Fruit fly (Drosophila melanogaster): ENCODE measurements around the gene CG9592.

CG9592 gene

DNA sequence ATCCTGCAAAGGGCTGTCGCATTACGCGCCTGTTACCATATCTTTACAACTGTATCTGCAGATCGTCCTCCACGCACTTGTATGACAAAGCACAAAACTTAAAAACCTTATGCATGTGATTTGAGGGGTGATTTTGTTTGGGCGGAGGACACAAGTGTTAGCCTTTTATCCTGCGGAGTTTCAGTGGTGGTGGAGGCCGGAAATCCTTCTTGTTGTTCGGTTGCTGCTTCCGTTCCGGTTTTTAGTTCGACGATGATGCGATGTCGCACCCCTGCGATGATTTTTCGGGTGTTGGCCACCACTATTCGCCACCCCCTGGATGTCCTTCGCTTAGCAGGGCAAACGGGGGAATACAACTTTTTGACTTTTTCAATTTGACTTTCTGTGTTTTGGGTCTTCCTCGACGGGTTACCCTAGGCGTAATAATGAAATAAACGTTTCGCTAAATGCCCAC, 47.5 kb downstream of the CG9592 start (continued):
- TF ChIP-seq nerfin-1 (tag; optimal IDR thresholded peaks at IDR 0.05): peak; percentile 60
- no peak for TF ChIP-seq Atf3 (GFP tag; optimal IDR thresholded peaks at IDR 0.05)
- TF ChIP-seq tll (GFP tag; optimal IDR thresholded peaks at IDR 0.05): peak in 1 of 2 experiments; percentile 90
- TF ChIP-seq lmd (GFP tag; IDR thresholded peaks at IDR 0.05): no peak
- peak; percentile 44 for TF ChIP-seq mirr (GFP tag; optimal IDR thresholded peaks at IDR 0.05)
- TF ChIP-seq Hr51 (GFP tag; optimal IDR thresholded peaks at IDR 0.05): peak in 1 of 2 experiments; percentile 25
- TF ChIP-seq Hey (tag; optimal IDR thresholded peaks at IDR 0.05): peak; percentile 56
- TF ChIP-seq tin (GFP tag; optimal IDR thresholded peaks at IDR 0.05): no peak
- no peak for TF ChIP-seq Sry-β (GFP tag; optimal IDR thresholded peaks at IDR 0.05)
- TF ChIP-seq CG2199 (GFP tag; IDR thresholded peaks at IDR 0.05): peak; percentile 99
- TF ChIP-seq CG4404 (GFP tag; IDR thresholded peaks at IDR 0.05): no peak
- TF ChIP-seq Scr (GFP tag; IDR thresholded peaks at IDR 0.05; ENCODE audit: partially characterized antibody): no peak
- TF ChIP-seq ro (GFP tag; IDR thresholded peaks at IDR 0.05): no peak
- TF ChIP-seq C15 (GFP tag; IDR thresholded peaks at IDR 0.05): no peak
- peak; percentile 22 for TF ChIP-seq Ets97D (GFP tag; optimal IDR thresholded peaks at IDR 0.05)
- peak; percentile 55 for TF ChIP-seq pfk (GFP tag; optimal IDR thresholded peaks at IDR 0.05)
- peak; percentile 41 for TF ChIP-seq kni (GFP tag; optimal IDR thresholded peaks at IDR 0.05)
- no peak for TF ChIP-seq unpg (GFP tag; optimal IDR thresholded peaks at IDR 0.05)
- TF ChIP-seq gsb-n (tag; optimal IDR thresholded peaks at IDR 0.05): peak; percentile 60
- peak; percentile 66 for TF ChIP-seq CG13894 (tag; optimal IDR thresholded peaks at IDR 0.05)
- TF ChIP-seq oc (tag; optimal IDR thresholded peaks at IDR 0.05): peak; percentile 25
- TF ChIP-seq Max (GFP tag; optimal IDR thresholded peaks at IDR 0.05): no peak
- peak; percentile 66 for TF ChIP-seq Ets65A (GFP tag)
- TF ChIP-seq BEAF-32 (GFP tag; optimal IDR thresholded peaks at IDR 0.05): peak; percentile 7
- no peak for TF ChIP-seq lov (optimal IDR thresholded peaks at IDR 0.05)
- TF ChIP-seq lov (GFP tag; IDR thresholded peaks at IDR 0.05): no peak
- no peak for TF ChIP-seq NK7.1 (GFP tag; optimal IDR thresholded peaks at IDR 0.05)
- TF ChIP-seq Nf-YC (tag; optimal IDR thresholded peaks at IDR 0.05): peak; percentile 32
- TF ChIP-seq CG12769 (tag; optimal IDR thresholded peaks at IDR 0.05): no peak
- peak; percentile 8 for TF ChIP-seq Deaf1 (tag; optimal IDR thresholded peaks at IDR 0.05)
- TF ChIP-seq CG13624 (GFP tag; optimal IDR thresholded peaks at IDR 0.05): no peak

dm6 chr3L:14567140-14567539, 49.5 kb downstream of the CG9592 start, which contains the start of gene CG42758:
Gene CG42758, plus strand, starts transcription at chr3L:14567440.
- TF ChIP-seq CG14710 (tag; optimal IDR thresholded peaks at IDR 0.05) (no peak), grn (GFP tag; optimal IDR thresholded peaks at IDR 0.05) (no peak), kay (GFP tag; optimal IDR thresholded peaks at IDR 0.05) (no peak), CG6813 (GFP tag; optimal IDR thresholded peaks at IDR 0.05) (no peak), Ptx1 (GFP tag; IDR thresholded peaks at IDR 0.05) (no peak), tna (GFP tag; IDR thresholded peaks at IDR 0.05; ENCODE audit: partially characterized antibody) (no peak)

Data from whole organism, embryonic.